Worm (Caenorhabditis elegans) whole organism, L2 larva: Measurements from ENCODE around the gene C06E7.88.

Experiments used
- C34F6.9 ChIP-seq: fragments of 150-350 bp; optimal IDR thresholded peaks from 2 replicates; lab custom pipeline; 2014; ENCODE audit warnings: missing biosample characterization, missing genetic modification characterization
- F13H6.1 ChIP-seq: sonication (generic microtip); optimal IDR thresholded peaks from 2 replicates; lab custom pipeline; 2016; ENCODE audit warnings: missing genetic modification characterization, missing compliant biosample characterization
- ZK546.5 ChIP-seq: sonication (generic microtip); optimal IDR thresholded peaks from 2 replicates; lab custom pipeline; 2017; ENCODE audit warnings: missing biosample characterization, missing genetic modification characterization
- alr-1 ChIP-seq: fragments of 150-350 bp; optimal IDR thresholded peaks from 2 replicates; lab custom pipeline; 2014; ENCODE audit warnings: missing biosample characterization, missing genetic modification characterization
- aly-2 ChIP-seq: fragments of 150-350 bp; optimal IDR thresholded peaks from 2 replicates; lab custom pipeline; 2014; ENCODE audit warnings: missing biosample characterization, missing genetic modification characterization
- ama-1 ChIP-seq: fragments of 150-350 bp; optimal IDR thresholded peaks from 2 replicates; lab custom pipeline; 2018; ENCODE audit warnings: inconsistent platforms
- blmp-1 ChIP-seq: sonication (generic microtip); optimal IDR thresholded peaks from 2 replicates; lab custom pipeline; 2017; ENCODE audit warnings: missing genetic modification characterization, mild to moderate bottlenecking, missing compliant biosample characterization, antibody characterized with exemption, moderate library complexity; ENCODE audit not compliant: insufficient read depth
- ceh-16 ChIP-seq: fragments of 150-350 bp; optimal IDR thresholded peaks from 2 replicates; lab custom pipeline; 2014; ENCODE audit warnings: missing biosample characterization, missing genetic modification characterization
- ceh-82 ChIP-seq: fragments of 150-350 bp; optimal IDR thresholded peaks from 2 replicates; lab custom pipeline; 2014; ENCODE audit warnings: missing biosample characterization, missing genetic modification characterization
- crh-2 ChIP-seq: sonication (generic microtip); optimal IDR thresholded peaks from 2 replicates; lab custom pipeline; 2017; ENCODE audit warnings: missing biosample characterization, missing genetic modification characterization
- dmd-4 ChIP-seq: sonication (generic microtip); optimal IDR thresholded peaks from 2 replicates; lab custom pipeline; 2017; ENCODE audit warnings: missing biosample characterization, missing genetic modification characterization
- egl-27 ChIP-seq: sonication (generic microtip); optimal IDR thresholded peaks from 3 replicates; lab custom pipeline; 2017; ENCODE audit warnings: missing biosample characterization, missing genetic modification reagents, missing genetic modification characterization
- elt-1 ChIP-seq: fragments of 150-350 bp; optimal IDR thresholded peaks from 2 replicates; lab custom pipeline; 2014; ENCODE audit warnings: missing biosample characterization, missing genetic modification characterization
- elt-3 ChIP-seq: sonication (generic microtip); optimal IDR thresholded peaks from 2 replicates; lab custom pipeline; 2017; ENCODE audit warnings: missing biosample characterization, missing genetic modification characterization
- fos-1 ChIP-seq: fragments of 150-350 bp; optimal IDR thresholded peaks from 2 replicates; lab custom pipeline; 2014; ENCODE audit warnings: missing biosample characterization, missing genetic modification characterization
- lin-13 ChIP-seq: fragments of 150-350 bp; optimal IDR thresholded peaks from 2 replicates; lab custom pipeline; 2014; ENCODE audit warnings: missing biosample characterization, missing genetic modification reagents, missing genetic modification characterization
- lin-39 ChIP-seq: fragments of 150-350 bp; optimal IDR thresholded peaks from 2 replicates; lab custom pipeline; 2014; ENCODE audit warnings: missing biosample characterization, missing genetic modification reagents, missing genetic modification characterization
- lsy-2 ChIP-seq, 2 experiments: fragments of 150-350 bp in 1 of 2; sonication (generic microtip) in 1 of 2; optimal IDR thresholded peaks; 2 replicates each; lab custom pipeline; 2014 to 2017; ENCODE audit warnings: missing biosample characterization in 2 of 2, missing genetic modification characterization in 2 of 2
- mab-5 ChIP-seq: fragments of 150-350 bp; optimal IDR thresholded peaks from 2 replicates; lab custom pipeline; 2014; ENCODE audit warnings: missing biosample characterization, missing genetic modification characterization
- mbf-1 ChIP-seq: sonication (generic microtip); optimal IDR thresholded peaks from 2 replicates; lab custom pipeline; 2017; ENCODE audit warnings: missing biosample characterization, missing genetic modification characterization
- nhr-11 ChIP-seq: fragments of 150-350 bp; optimal IDR thresholded peaks from 2 replicates; lab custom pipeline; 2014; ENCODE audit warnings: missing biosample characterization, missing genetic modification characterization
- nhr-12 ChIP-seq: fragments of 150-350 bp; optimal IDR thresholded peaks from 2 replicates; lab custom pipeline; 2014; ENCODE audit warnings: missing biosample characterization, missing genetic modification characterization
- nhr-129 ChIP-seq: fragments of 150-350 bp; optimal IDR thresholded peaks from 2 replicates; lab custom pipeline; 2014; ENCODE audit warnings: missing biosample characterization, missing genetic modification characterization
- nhr-237 ChIP-seq: fragments of 150-350 bp; optimal IDR thresholded peaks from 2 replicates; lab custom pipeline; 2014; ENCODE audit warnings: missing biosample characterization, missing genetic modification characterization
- nhr-6 ChIP-seq: fragments of 150-350 bp; optimal IDR thresholded peaks from 2 replicates; lab custom pipeline; 2014; ENCODE audit warnings: missing biosample characterization, missing genetic modification characterization
- peb-1 ChIP-seq: fragments of 150-350 bp; optimal IDR thresholded peaks from 2 replicates; lab custom pipeline; 2014; ENCODE audit warnings: missing biosample characterization, missing genetic modification characterization
- sem-4 ChIP-seq: fragments of 150-350 bp; optimal IDR thresholded peaks from 2 replicates; lab custom pipeline; 2014; ENCODE audit warnings: missing biosample characterization, missing genetic modification reagents, missing genetic modification characterization
- skn-1 ChIP-seq: sonication (generic microtip); optimal IDR thresholded peaks from 2 replicates; lab custom pipeline; 2017; ENCODE audit warnings: missing biosample characterization, missing genetic modification characterization
- sma-3 ChIP-seq: sonication (generic microtip); optimal IDR thresholded peaks from 2 replicates; lab custom pipeline; 2016; ENCODE audit warnings: missing genetic modification reagents, missing genetic modification characterization, missing compliant biosample characterization
- unc-39 ChIP-seq: fragments of 150-350 bp; optimal IDR thresholded peaks from 2 replicates; lab custom pipeline; 2014; ENCODE audit warnings: missing biosample characterization, missing genetic modification characterization
- unc-55 ChIP-seq: fragments of 150-350 bp; sonication (generic microtip); optimal IDR thresholded peaks from 3 replicates; lab custom pipeline; 2014; ENCODE audit warnings: missing biosample characterization, missing genetic modification reagents, missing genetic modification characterization
- unc-62 ChIP-seq: fragments of 150-350 bp; optimal IDR thresholded peaks from 2 replicates; lab custom pipeline; 2014; ENCODE audit warnings: missing biosample characterization, missing genetic modification reagents, missing genetic modification characterization
- zag-1 ChIP-seq: fragments of 150-350 bp; optimal IDR thresholded peaks from 2 replicates; lab custom pipeline; 2014; ENCODE audit warnings: missing biosample characterization, missing genetic modification characterization
- ztf-1 ChIP-seq: fragments of 200-800 bp; sonication (Bioruptor generic); conservative IDR thresholded peaks from 2 replicates; pipeline ENCODE4 v1.3.6; 2022; ENCODE audit warnings: missing genetic modification characterization, missing compliant biosample characterization
- ztf-11 ChIP-seq: sonication (generic microtip); optimal IDR thresholded peaks from 2 replicates; lab custom pipeline; 2017; ENCODE audit warnings: missing biosample characterization, missing genetic modification characterization
- ztf-4 ChIP-seq: fragments of 150-350 bp; optimal IDR thresholded peaks from 2 replicates; lab custom pipeline; 2014; ENCODE audit warnings: missing biosample characterization, missing genetic modification characterization

The C06E7.88 gene

ce11 chrIV:5891265-5891664 is 24.2 kb upstream of the C06E7.88 start, which contains the start of gene H04M03.3:
H04M03.3 (plus strand) TSS chrIV:5891565.
- TF ChIP-seq nhr-237 (tag; lab: Kevin White, UChicago) (no peak), elt-3 (tag; lab: Kevin White, UChicago) (no peak), elt-1 (tag; lab: Kevin White, UChicago) (no peak), nhr-129 (tag; lab: Kevin White, UChicago) (no peak), crh-2 (tag; lab: Kevin White, UChicago) (no peak), ceh-82 (no peak), sem-4 (tag; lab: Kevin White, UChicago) (no peak), unc-55 (GFP tag; lab: Kevin White, UChicago) (no peak), dmd-4 (no peak), nhr-11 (tag; lab: Kevin White, UChicago) (no peak), peb-1 (no peak), zag-1 (tag; lab: Kevin White, UChicago) (no peak), ZK546.5 (tag; lab: Kevin White, UChicago) (no peak), unc-62 (GFP tag; lab: Kevin White, UChicago) (no peak), egl-27 (tag; lab: Kevin White, UChicago) (no peak), F13H6.1 (tag; lab: Kevin White, UChicago) (no peak), lsy-2 (tag; optimal IDR thresholded peaks at IDR 0.05; lab: Kevin White, UChicago) (no peak), ceh-16 (tag; lab: Kevin White, UChicago) (no peak), sma-3 (GFP tag; lab: Kevin White, UChicago) (no peak)

- no peak for TF ChIP-seq alr-1 (tag; lab: Kevin White, UChicago)
- no peak for TF ChIP-seq mbf-1
- TF ChIP-seq fos-1 (tag; lab: Kevin White, UChicago) = no peak
- TF ChIP-seq ztf-1 (GFP tag; lab: Robert Waterston, UW) = no peak
- TF ChIP-seq ama-1 (lab: Kevin White, UChicago) = no peak
- TF ChIP-seq unc-55 (GFP tag; lab: Kevin White, UChicago) = no peak
- TF ChIP-seq sem-4 (tag; lab: Kevin White, UChicago) = no peak
- no peak for TF ChIP-seq elt-1 (tag; lab: Kevin White, UChicago)
- TF ChIP-seq ztf-11 (tag; lab: Kevin White, UChicago) = no peak
- no peak for TF ChIP-seq lin-13 (GFP tag; lab: Kevin White, UChicago)
- TF ChIP-seq nhr-129 (tag; lab: Kevin White, UChicago) = no peak
- TF ChIP-seq nhr-12 (tag; lab: Kevin White, UChicago) = no peak
- no peak for TF ChIP-seq ztf-4 (tag; lab: Kevin White, UChicago)
These were observed 19.5 kb upstream of the C06E7.88 start for ce11 chrIV:5886605-5887004.

ce11 chrIV:5885180-5885887 is 18.2 kb upstream of the C06E7.88 start, which contains the start of gene glf-1:
glf-1 (plus strand) TSS chrIV:5885835.
- TF ChIP-seq skn-1 (tag; lab: Kevin White, UChicago) (no peak), elt-1 (tag; lab: Kevin White, UChicago) (peak; percentile 62), blmp-1 (peak; percentile 8), ceh-16 (tag; lab: Kevin White, UChicago) (no peak)

ce11 chrIV:5884500-5884899 is 17.4 kb upstream of the C06E7.88 start, which contains the start of gene H04M03.11:
H04M03.11 (minus strand) TSS chrIV:5884600.
- TF ChIP-seq nhr-6 (tag; lab: Kevin White, UChicago) (no peak), blmp-1 (no peak), C34F6.9 (no peak), nhr-12 (tag; lab: Kevin White, UChicago) (no peak), lin-39 (tag; lab: Kevin White, UChicago) (no peak), unc-62 (GFP tag; lab: Kevin White, UChicago) (no peak), crh-2 (tag; lab: Kevin White, UChicago) (no peak), unc-39 (tag; lab: Kevin White, UChicago) (no peak), mab-5 (tag; lab: Kevin White, UChicago) (no peak), zag-1 (tag; lab: Kevin White, UChicago) (no peak), aly-2 (tag; lab: Kevin White, UChicago) (no peak), alr-1 (tag; lab: Kevin White, UChicago) (no peak), mbf-1 (no peak), peb-1 (no peak)
